Fruit fly (Drosophila melanogaster): Measurements from ENCODE around the gene Sulf1.

- TF ChIP-seq Clk (GFP tag; optimal IDR thresholded peaks at IDR 0.05) (no peak), cnc (optimal IDR thresholded peaks at IDR 0.05) (no peak), kay (GFP tag; ENCODE audit: borderline replicate concordance) (no peak), CG33017 (tag; optimal IDR thresholded peaks at IDR 0.05) (no peak), ovo (GFP tag; optimal IDR thresholded peaks at IDR 0.05) (no peak)
Measured at dm6 chr3R:16385586-16385985, 46.2 kb upstream of the Sulf1 start.

Data from whole organism, adult.